Fruit fly (Drosophila melanogaster) whole organism, embryonic: ENCODE results near the gene Claspin.

Source experiments
- B-H2 ChIP-seq: fragments of 200-800 bp; sonication (Bioruptor generic); optimal IDR thresholded peaks from 2 replicates; lab custom pipeline; 2018; ENCODE audit warnings: missing biosample characterization, mild to moderate bottlenecking, missing genetic modification characterization
- CG10366 ChIP-seq: fragments of 200-800 bp; sonication (Bioruptor generic); IDR thresholded peaks from 2 replicates; pipeline ENCODE4 v1.3.6; 2022; ENCODE audit warnings: missing biosample characterization, missing genetic modification characterization
- CG1603 ChIP-seq: fragments of 200-800 bp; sonication (Bioruptor generic); optimal IDR thresholded peaks from 2 replicates; lab custom pipeline; 2019; ENCODE audit warnings: missing biosample characterization, mild to moderate bottlenecking, missing genetic modification characterization, moderate library complexity
- CG1647 ChIP-seq: fragments of 200-800 bp; sonication (Bioruptor generic); optimal IDR thresholded peaks from 3 replicates; lab custom pipeline; 2016; ENCODE audit warnings: missing biosample characterization, missing genetic modification characterization
- CG17568 ChIP-seq: fragments of 200-800 bp; sonication (Bioruptor generic); optimal IDR thresholded peaks from 2 replicates; lab custom pipeline; 2018; ENCODE audit warnings: missing biosample characterization, mild to moderate bottlenecking, missing genetic modification characterization, moderate library complexity
- CG17612 ChIP-seq: fragments of 200-800 bp; sonication (Bioruptor generic); IDR thresholded peaks from 2 replicates; pipeline ENCODE4 v1.3.6; 2022; ENCODE audit warnings: missing biosample characterization, missing genetic modification characterization
- CG2116 ChIP-seq: fragments of 200-800 bp; sonication (Bioruptor generic); optimal IDR thresholded peaks from 3 replicates; lab custom pipeline; 2018; ENCODE audit warnings: missing biosample characterization, mild to moderate bottlenecking, missing genetic modification characterization
- CG2120 ChIP-seq: fragments of 200-800 bp; sonication (Bioruptor generic); optimal IDR thresholded peaks from 3 replicates; lab custom pipeline; 2016; ENCODE audit warnings: missing biosample characterization, missing genetic modification characterization
- CG31388 ChIP-seq: fragments of 200-800 bp; sonication (Bioruptor generic); optimal IDR thresholded peaks from 2 replicates; lab custom pipeline; 2016; ENCODE audit warnings: missing biosample characterization, missing genetic modification characterization
- CG31441 ChIP-seq: fragments of 200-800 bp; sonication (Bioruptor generic); IDR thresholded peaks from 2 replicates; pipeline ENCODE4 v1.3.6; 2022; ENCODE audit warnings: missing biosample characterization, missing genetic modification characterization
- CG34422 ChIP-seq: fragments of 200-800 bp; sonication (Bioruptor generic); IDR thresholded peaks from 3 replicates; pipeline ENCODE4 v1.3.6; 2022; ENCODE audit warnings: missing biosample characterization, missing genetic modification characterization
- CG42726 ChIP-seq: fragments of 200-800 bp; sonication (Bioruptor generic); IDR thresholded peaks from 2 replicates; pipeline ENCODE4 v1.3.6; 2022; ENCODE audit warnings: missing biosample characterization, missing genetic modification characterization; ENCODE audit not compliant: partially characterized antibody
- CG4328 ChIP-seq: fragments of 200-800 bp; sonication (Bioruptor generic); optimal IDR thresholded peaks from 3 replicates; lab custom pipeline; 2017; ENCODE audit warnings: missing biosample characterization, missing genetic modification reagents, missing genetic modification characterization
- CG4854 ChIP-seq: fragments of 200-800 bp; sonication (Bioruptor generic); optimal IDR thresholded peaks from 2 replicates; lab custom pipeline; 2016; ENCODE audit warnings: missing biosample characterization, missing genetic modification characterization, inconsistent platforms
- CG6254 ChIP-seq: fragments of 200-800 bp; sonication (Bioruptor generic); optimal IDR thresholded peaks from 3 replicates; lab custom pipeline; 2017; ENCODE audit warnings: mild to moderate bottlenecking, missing biosample characterization, missing genetic modification reagents, missing genetic modification characterization
- CG6689 ChIP-seq: fragments of 200-800 bp; sonication (Bioruptor generic); IDR thresholded peaks from 2 replicates; pipeline ENCODE4 v1.3.6; 2022; ENCODE audit warnings: missing biosample characterization, missing genetic modification characterization
- CG9797 ChIP-seq: fragments of 200-800 bp; sonication (Bioruptor generic); optimal IDR thresholded peaks from 3 replicates; lab custom pipeline; 2018; ENCODE audit warnings: missing biosample characterization, mild to moderate bottlenecking, missing genetic modification characterization
- D ChIP-seq, 2 experiments: fragments of 200-800 bp in 1 of 2; fragments of >200 bp in 1 of 2; sonication (Bioruptor generic) in 1 of 2; optimal IDR thresholded peaks; 2 replicates in 1 of 2; 3 replicates in 1 of 2; lab custom pipeline; 2017; ENCODE audit warnings: mild to moderate bottlenecking in 1 of 2, missing biosample characterization in 1 of 2, missing genetic modification characterization in 1 of 2, missing genetic modification reagents in 1 of 2
- Dll ChIP-seq: fragments of 200-800 bp; sonication (Bioruptor generic); IDR thresholded peaks from 4 replicates; pipeline ENCODE4 v1.3.6; 2022; ENCODE audit warnings: missing biosample characterization, missing genetic modification characterization; ENCODE audit not compliant: partially characterized antibody
- Doc3 ChIP-seq: fragments of 200-800 bp; sonication (Bioruptor generic); IDR thresholded peaks from 3 replicates; pipeline ENCODE4 v1.3.6; 2022; ENCODE audit warnings: missing biosample characterization, missing genetic modification characterization; ENCODE audit not compliant: partially characterized antibody
- Hey ChIP-seq: fragments of 200-800 bp; sonication (Bioruptor generic); optimal IDR thresholded peaks from 3 replicates; lab custom pipeline; 2018; ENCODE audit warnings: missing biosample characterization, mild to moderate bottlenecking, missing genetic modification characterization
- Mad ChIP-seq: fragments of 200-800 bp; sonication (Bioruptor generic); optimal IDR thresholded peaks from 2 replicates; lab custom pipeline; 2016; ENCODE audit warnings: missing biosample characterization, missing genetic modification characterization
- Max ChIP-seq: fragments of 200-800 bp; sonication (Bioruptor generic); optimal IDR thresholded peaks from 2 replicates; lab custom pipeline; 2016; ENCODE audit warnings: missing biosample characterization, mild to moderate bottlenecking, missing genetic modification characterization
- Nf-YC ChIP-seq: fragments of 200-800 bp; optimal IDR thresholded peaks from 3 replicates; lab custom pipeline; 2019; ENCODE audit warnings: missing biosample characterization, mild to moderate bottlenecking, missing genetic modification characterization, moderate library complexity
- Rfx ChIP-seq: fragments of 200-800 bp; sonication (Bioruptor generic); IDR thresholded peaks from 2 replicates; pipeline ENCODE4 v1.3.6; 2022; ENCODE audit warnings: missing biosample characterization, missing genetic modification characterization
- Tbp ChIP-seq: fragments of >200 bp; optimal IDR thresholded peaks from 2 replicates; lab custom pipeline; 2018; ENCODE audit warnings: missing biosample characterization, missing genetic modification characterization
- YL-1 ChIP-seq: fragments of 200-800 bp; sonication (Bioruptor generic); optimal IDR thresholded peaks from 3 replicates; lab custom pipeline; 2017; ENCODE audit warnings: missing biosample characterization, mild to moderate bottlenecking, missing genetic modification characterization
- caup ChIP-seq: fragments of 200-800 bp; sonication (Bioruptor generic); optimal IDR thresholded peaks from 3 replicates; lab custom pipeline; 2017; ENCODE audit warnings: missing biosample characterization, mild to moderate bottlenecking, missing genetic modification characterization, moderate library complexity; ENCODE audit not compliant: severe bottlenecking
- croc ChIP-seq: fragments of 200-800 bp; sonication (Bioruptor generic); conservative IDR thresholded peaks from 3 replicates; pipeline ENCODE4 v1.3.6; 2022; ENCODE audit warnings: missing biosample characterization, missing genetic modification characterization
- dm ChIP-seq: fragments of 200-800 bp; sonication (Bioruptor generic); optimal IDR thresholded peaks from 3 replicates; lab custom pipeline; 2016; ENCODE audit warnings: missing biosample characterization, missing genetic modification characterization
- fd96Cb ChIP-seq: fragments of 200-800 bp; sonication (Bioruptor generic); optimal IDR thresholded peaks from 2 replicates; lab custom pipeline; 2018; ENCODE audit warnings: missing biosample characterization, mild to moderate bottlenecking, missing genetic modification characterization, moderate library complexity
- ftz-f1 ChIP-seq: fragments of 200-800 bp; sonication (Bioruptor generic); optimal IDR thresholded peaks from 2 replicates; lab custom pipeline; 2016; ENCODE audit warnings: missing biosample characterization, missing genetic modification characterization
- gfzf ChIP-seq: fragments of 200-800 bp; sonication (Bioruptor generic); optimal IDR thresholded peaks from 2 replicates; lab custom pipeline; 2016; ENCODE audit warnings: missing biosample characterization, mild to moderate bottlenecking, missing genetic modification characterization, moderate library complexity
- her ChIP-seq: fragments of 200-800 bp; sonication (Bioruptor generic); optimal IDR thresholded peaks from 2 replicates; lab custom pipeline; 2016; ENCODE audit warnings: missing biosample characterization, missing genetic modification characterization
- kah ChIP-seq: fragments of 200-800 bp; sonication (Bioruptor generic); optimal IDR thresholded peaks from 2 replicates; lab custom pipeline; 2018; ENCODE audit warnings: missing biosample characterization, mild to moderate bottlenecking, missing genetic modification characterization
- lilli ChIP-seq: fragments of 200-800 bp; sonication (Bioruptor generic); optimal IDR thresholded peaks from 3 replicates; lab custom pipeline; 2016; ENCODE audit warnings: missing biosample characterization, missing genetic modification characterization
- nau ChIP-seq: fragments of 200-800 bp; sonication (Bioruptor generic); optimal IDR thresholded peaks from 3 replicates; lab custom pipeline; 2017; ENCODE audit warnings: missing biosample characterization, mild to moderate bottlenecking, missing genetic modification characterization, missing genetic modification reagents
- nerfin-1 ChIP-seq: fragments of 200-800 bp; sonication (Bioruptor generic); optimal IDR thresholded peaks from 3 replicates; lab custom pipeline; 2019; ENCODE audit warnings: missing biosample characterization, mild to moderate bottlenecking, missing genetic modification characterization, moderate library complexity
- pita ChIP-seq: fragments of 200-800 bp; sonication (Bioruptor generic); optimal IDR thresholded peaks from 2 replicates; lab custom pipeline; 2017; ENCODE audit warnings: missing biosample characterization, mild to moderate bottlenecking, missing genetic modification characterization
- schlank ChIP-seq: fragments of 200-800 bp; sonication (Bioruptor generic); optimal IDR thresholded peaks from 2 replicates; lab custom pipeline; 2018; ENCODE audit warnings: missing biosample characterization, mild to moderate bottlenecking, missing genetic modification characterization
- slou ChIP-seq: fragments of 200-800 bp; sonication (Bioruptor generic); optimal IDR thresholded peaks from 3 replicates; lab custom pipeline; 2016; ENCODE audit warnings: missing biosample characterization, missing genetic modification characterization
- sqz ChIP-seq: fragments of 200-800 bp; sonication (Bioruptor generic); optimal IDR thresholded peaks from 3 replicates; lab custom pipeline; 2018; ENCODE audit warnings: missing biosample characterization, mild to moderate bottlenecking, missing genetic modification characterization
- tll ChIP-seq, 2 experiments: fragments of 200-800 bp in 1 of 2; fragments of >200 bp in 1 of 2; sonication (Bioruptor generic) in 1 of 2; optimal IDR thresholded peaks; 2 replicates each; lab custom pipeline; 2017 to 2019; ENCODE audit warnings: missing biosample characterization in 2 of 2, missing genetic modification characterization in 2 of 2, mild to moderate bottlenecking in 1 of 2, moderate library complexity in 1 of 2
- toy ChIP-seq: fragments of 200-800 bp; sonication (Bioruptor generic); IDR thresholded peaks from 2 replicates; pipeline ENCODE4 v1.3.6; 2022; ENCODE audit warnings: missing biosample characterization, missing genetic modification characterization
- trem ChIP-seq: fragments of 200-800 bp; optimal IDR thresholded peaks from 3 replicates; lab custom pipeline; 2019; ENCODE audit warnings: missing biosample characterization, mild to moderate bottlenecking, missing genetic modification characterization, moderate library complexity
- unc-4 ChIP-seq: fragments of 200-800 bp; sonication (Bioruptor generic); IDR thresholded peaks from 2 replicates; pipeline ENCODE4 v1.3.6; 2022; ENCODE audit warnings: missing biosample characterization, missing genetic modification characterization; ENCODE audit not compliant: partially characterized antibody
- zen ChIP-seq: fragments of 200-800 bp; sonication (Bioruptor generic); optimal IDR thresholded peaks from 3 replicates; lab custom pipeline; 2018; ENCODE audit warnings: missing biosample characterization, mild to moderate bottlenecking, missing genetic modification characterization, moderate library complexity
- zen2 ChIP-seq: fragments of 200-800 bp; sonication (Bioruptor generic); IDR thresholded peaks from 3 replicates; pipeline ENCODE4 v1.3.6; 2022; ENCODE audit warnings: missing biosample characterization, missing genetic modification characterization; ENCODE audit not compliant: partially characterized antibody

Gene Claspin

DNA sequence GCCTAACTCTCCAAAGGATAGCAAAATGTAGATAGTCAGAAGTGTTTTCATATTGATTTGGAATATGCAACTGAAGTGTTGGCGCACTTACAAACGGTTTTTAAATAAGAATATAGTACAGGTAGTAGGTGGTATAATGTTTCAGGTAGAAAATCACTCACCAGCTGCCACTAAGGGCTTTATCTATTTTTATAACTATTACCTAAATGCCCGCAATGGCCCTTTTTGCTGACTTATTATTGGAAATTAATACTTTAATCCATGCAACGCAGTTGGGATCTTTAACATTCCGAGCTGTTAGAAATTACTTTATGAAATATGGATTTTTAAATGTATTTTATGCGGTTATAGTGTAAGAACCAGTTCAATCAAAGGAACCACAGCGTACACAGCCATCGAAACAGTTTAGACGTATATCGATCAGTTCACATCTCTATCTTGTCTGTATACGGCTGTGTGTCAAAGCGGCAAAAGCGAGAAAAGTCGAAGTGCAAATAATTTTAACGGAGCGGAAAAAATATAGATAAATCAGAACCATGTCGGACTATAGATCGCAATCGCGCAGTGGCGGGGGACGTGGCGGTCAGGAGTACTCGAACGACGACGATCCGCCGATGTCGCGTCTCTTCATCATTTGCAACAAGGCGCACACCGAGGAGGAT, 29.7 kb upstream of the Claspin start, which contains the start of the genes srw and CG1316 (continued):
- TF ChIP-seq Max (no peak), schlank (tag; lab: Kevin White, UChicago) (no peak), CG17568 (GFP tag; lab: Kevin White, UChicago) (no peak), CG9797 (GFP tag; lab: Kevin White, UChicago) (peak; percentile 3), D (optimal IDR thresholded peaks at IDR 0.05; lab: Kevin White, UChicago) (no peak), D (GFP tag; optimal IDR thresholded peaks at IDR 0.05; lab: Kevin White, UChicago) (no peak), Nf-YC (no peak), slou (GFP tag; lab: Kevin White, UChicago) (no peak), CG34422 (peak; percentile 57; the same call in 1 of the 3 replicates), CG6689 (no peak), nerfin-1 (tag; lab: Kevin White, UChicago) (no peak), CG42726 (no peak), CG17612 (no peak), CG4854 (GFP tag; lab: Kevin White, UChicago) (no peak), CG6254 (GFP tag; lab: Kevin White, UChicago) (no peak), lilli (peak; percentile 12), CG2120 (peak; percentile 34), zen2 (GFP tag; lab: Robert Waterston, UW) (no peak), CG4328 (GFP tag; lab: Kevin White, UChicago) (no peak), croc (no peak), CG1647 (GFP tag; lab: Kevin White, UChicago) (no peak), Mad (no peak), CG31441 (GFP tag; lab: Robert Waterston, UW) (no peak), fd96Cb (tag; lab: Kevin White, UChicago) (no peak), unc-4 (GFP tag; lab: Robert Waterston, UW) (0 out of 2 replicates have a peak, but pooled peaks have one; percentile 39), toy (GFP tag; lab: Robert Waterston, UW) (no peak), sqz (GFP tag; lab: Kevin White, UChicago) (no peak), B-H2 (GFP tag; lab: Kevin White, UChicago) (peak; percentile 46), Doc3 (0 out of 3 replicates have a peak, but pooled peaks have one; percentile 16), CG1603 (tag; lab: Kevin White, UChicago) (peak; percentile 52), CG2116 (GFP tag; lab: Kevin White, UChicago) (peak; percentile 53), zen (tag; lab: Kevin White, UChicago) (no peak), nau (no peak), gfzf (GFP tag; lab: Kevin White, UChicago) (peak; percentile 12), Tbp (GFP tag; lab: Kevin White, UChicago) (no peak), her (GFP tag; lab: Kevin White, UChicago) (no peak), pita (GFP tag; lab: Kevin White, UChicago) (no peak), CG31388 (GFP tag; lab: Kevin White, UChicago) (no peak), Hey (tag; lab: Kevin White, UChicago) (no peak), dm (GFP tag; lab: Kevin White, UChicago) (no peak), trem (peak; percentile 50), Rfx (GFP tag; lab: Robert Waterston, UW) (0 out of 2 replicates have a peak, but pooled peaks have one; percentile 38), Dll (GFP tag; lab: Robert Waterston, UW) (0 out of 4 replicates have a peak, but pooled peaks have one; percentile 14), tll (GFP tag; optimal IDR thresholded peaks at IDR 0.05; lab: Kevin White, UChicago) (no peak), YL-1 (peak; percentile 82), ftz-f1 (GFP tag; lab: Kevin White, UChicago) (no peak), CG10366 (GFP tag; lab: Robert Waterston, UW) (no peak), caup (GFP tag; lab: Kevin White, UChicago) (no peak), kah (no peak)
